Worm (Caenorhabditis elegans) whole organism, midembryonic: Measurements from ENCODE around the gene rbg-1.

ENCODE experiments used
- cog-1 ChIP-seq: sonication (generic microtip); optimal IDR thresholded peaks from 2 replicates; lab custom pipeline; 2016; ENCODE audit warnings: missing genetic modification characterization, missing compliant biosample characterization
- flt-1 ChIP-seq: fragments of 200-800 bp; sonication (Bioruptor generic); IDR thresholded peaks from 2 replicates; pipeline ENCODE4 v1.3.6; 2022; ENCODE audit warnings: missing genetic modification characterization, missing compliant biosample characterization
- klf-2 ChIP-seq: fragments of 200-800 bp; sonication (Bioruptor generic); conservative IDR thresholded peaks from 2 replicates; pipeline ENCODE4 v1.3.6; 2022; ENCODE audit warnings: missing genetic modification reagents, missing genetic modification characterization, missing compliant biosample characterization
- med-1 ChIP-seq: sonication (generic microtip); optimal IDR thresholded peaks from 2 replicates; lab custom pipeline; 2017; ENCODE audit warnings: missing genetic modification characterization, mild to moderate bottlenecking, missing compliant biosample characterization, antibody characterized with exemption, missing genetic modification reagents; ENCODE audit not compliant: insufficient read depth
- tab-1 ChIP-seq: fragments of 200-800 bp; sonication (Bioruptor generic); IDR thresholded peaks from 2 replicates; pipeline ENCODE4 v1.3.6; 2022; ENCODE audit warnings: missing genetic modification characterization, missing compliant biosample characterization
- ztf-29 ChIP-seq: fragments of 200-800 bp; sonication (Bioruptor generic); IDR thresholded peaks from 2 replicates; pipeline ENCODE4 v1.3.6; 2022; ENCODE audit warnings: missing genetic modification reagents, missing genetic modification characterization, missing compliant biosample characterization

ce11 chrX:14954548-14954947 lies 28.8 kb upstream of the rbg-1 start, which contains the start of gene pag-3:
- TF ChIP-seq flt-1 (GFP tag; lab: Robert Waterston, UW): no peak
- no peak for TF ChIP-seq med-1
- TF ChIP-seq klf-2 (GFP tag; lab: Robert Waterston, UW): no peak
- TF ChIP-seq tab-1 (GFP tag; lab: Robert Waterston, UW): no peak
- TF ChIP-seq cog-1 (tag; lab: Kevin White, UChicago): no peak
- no peak for TF ChIP-seq ztf-29 (GFP tag; lab: Robert Waterston, UW)
